Worm (Caenorhabditis elegans) whole organism, L1 larva: ENCODE measurements around the gene R166.2.
"Not testable (repeated sequence)": the region's sequence is repeated elsewhere in the genome, so short reads cannot be mapped to it uniquely, and the experiment has no call there.

Experiments used
- C16A3.4 ChIP-seq: fragments of 150-350 bp; optimal IDR thresholded peaks from 2 replicates; lab custom pipeline; 2014; ENCODE audit warnings: missing biosample characterization, missing genetic modification characterization
- C34B4.2 ChIP-seq: sonication (generic microtip); optimal IDR thresholded peaks from 2 replicates; lab custom pipeline; 2017; ENCODE audit warnings: mild to moderate bottlenecking, missing genetic modification characterization, missing compliant biosample characterization
- alr-1 ChIP-seq: fragments of 200-800 bp; sonication (Bioruptor generic); optimal IDR thresholded peaks from 2 replicates; lab custom pipeline; 2018; ENCODE audit warnings: borderline replicate concordance, mild to moderate bottlenecking, missing genetic modification characterization, missing compliant biosample characterization
- aly-2 ChIP-seq: fragments of 150-350 bp; optimal IDR thresholded peaks from 2 replicates; lab custom pipeline; 2014; ENCODE audit warnings: missing biosample characterization, missing genetic modification characterization
- blmp-1 ChIP-seq: fragments of 150-350 bp; optimal IDR thresholded peaks from 2 replicates; lab custom pipeline; 2014; ENCODE audit warnings: missing biosample characterization, missing genetic modification characterization
- ceh-90 ChIP-seq: sonication (generic microtip); optimal IDR thresholded peaks from 2 replicates; lab custom pipeline; 2016; ENCODE audit warnings: missing genetic modification characterization, missing compliant biosample characterization
- dpl-1 ChIP-seq, 3 experiments: fragments of 150-350 bp in 2 of 3; sonication (generic microtip) in 1 of 3; optimal IDR thresholded peaks; 2 replicates each; lab custom pipeline; 2014 to 2017; ENCODE audit warnings: missing biosample characterization in 3 of 3, missing genetic modification characterization in 3 of 3, missing genetic modification reagents in 3 of 3
- elt-3 ChIP-seq, 6 experiments: fragments of 150-350 bp in 1 of 6; sonication (generic microtip); optimal IDR thresholded peaks; 2 replicates each; lab custom pipeline; 2017 to 2018; ENCODE audit warnings: missing biosample characterization in 6 of 6, missing genetic modification characterization in 6 of 6, inconsistent platforms in 1 of 6
- ets-5 ChIP-seq: fragments of 200-800 bp; sonication (Bioruptor generic); IDR thresholded peaks from 2 replicates; pipeline ENCODE4 v1.3.6; 2022; ENCODE audit warnings: missing genetic modification characterization, missing compliant biosample characterization
- grh-1 ChIP-seq: fragments of 200-800 bp; sonication (Bioruptor generic); IDR thresholded peaks from 2 replicates; pipeline ENCODE4 v1.3.6; 2022; ENCODE audit warnings: missing genetic modification reagents, missing genetic modification characterization, missing compliant biosample characterization
- hlh-4 ChIP-seq: sonication (generic microtip); optimal IDR thresholded peaks from 2 replicates; lab custom pipeline; 2016; ENCODE audit warnings: mild to moderate bottlenecking, missing genetic modification characterization, missing compliant biosample characterization
- isw-1 ChIP-seq: fragments of 200-800 bp; sonication (Bioruptor generic); IDR thresholded peaks from 2 replicates; pipeline ENCODE4 v1.3.6; 2022; ENCODE audit warnings: missing genetic modification characterization, missing compliant biosample characterization
- lin-13 ChIP-seq: fragments of 150-350 bp; optimal IDR thresholded peaks from 2 replicates; lab custom pipeline; 2014; ENCODE audit warnings: missing biosample characterization, missing genetic modification reagents, missing genetic modification characterization
- lin-15B ChIP-seq: fragments of 150-350 bp; sonication (generic microtip); optimal IDR thresholded peaks from 3 replicates; lab custom pipeline; 2014; ENCODE audit warnings: missing biosample characterization, missing genetic modification characterization
- lsy-2 ChIP-seq, 2 experiments: fragments of 150-350 bp; optimal IDR thresholded peaks; 2 replicates each; lab custom pipeline; 2014; ENCODE audit warnings: missing biosample characterization in 2 of 2, missing genetic modification characterization in 2 of 2
- mep-1 ChIP-seq: fragments of 150-350 bp; optimal IDR thresholded peaks from 2 replicates; lab custom pipeline; 2014; ENCODE audit warnings: missing biosample characterization, missing genetic modification characterization
- nhr-12 ChIP-seq: sonication (generic microtip); optimal IDR thresholded peaks from 2 replicates; lab custom pipeline; 2017; ENCODE audit warnings: missing biosample characterization, missing genetic modification characterization
- nhr-20 ChIP-seq: sonication (generic microtip); optimal IDR thresholded peaks from 2 replicates; lab custom pipeline; 2016; ENCODE audit warnings: mild to moderate bottlenecking, missing genetic modification characterization, missing compliant biosample characterization
- nhr-237 ChIP-seq: fragments of 150-350 bp; optimal IDR thresholded peaks from 2 replicates; lab custom pipeline; 2014; ENCODE audit warnings: missing biosample characterization, missing genetic modification characterization
- nhr-47 ChIP-seq: sonication (generic microtip); optimal IDR thresholded peaks from 2 replicates; lab custom pipeline; 2016; ENCODE audit warnings: mild to moderate bottlenecking, missing genetic modification characterization, moderate library complexity, missing compliant biosample characterization
- nhr-71 ChIP-seq: sonication (generic microtip); optimal IDR thresholded peaks from 2 replicates; lab custom pipeline; 2016; ENCODE audit warnings: mild to moderate bottlenecking, missing genetic modification characterization, moderate library complexity, missing compliant biosample characterization
- nhr-77 ChIP-seq: fragments of 150-350 bp; optimal IDR thresholded peaks from 2 replicates; lab custom pipeline; 2014; ENCODE audit warnings: missing biosample characterization, missing genetic modification characterization
- pax-3 ChIP-seq: fragments of 200-800 bp; sonication (Bioruptor generic); optimal IDR thresholded peaks from 2 replicates; lab custom pipeline; 2018; ENCODE audit warnings: mild to moderate bottlenecking, missing genetic modification characterization, moderate library complexity, missing compliant biosample characterization
- pqm-1 ChIP-seq: sonication (generic microtip); optimal IDR thresholded peaks from 3 replicates; lab custom pipeline; 2017; ENCODE audit warnings: missing biosample characterization, missing genetic modification characterization
- snu-23 ChIP-seq: sonication (generic microtip); optimal IDR thresholded peaks from 2 replicates; lab custom pipeline; 2016; ENCODE audit warnings: missing genetic modification characterization, missing compliant biosample characterization
- sox-4 ChIP-seq: sonication (generic microtip); optimal IDR thresholded peaks from 2 replicates; lab custom pipeline; 2016; ENCODE audit warnings: missing genetic modification characterization, missing compliant biosample characterization
- swsn-7 ChIP-seq: sonication (generic microtip); optimal IDR thresholded peaks from 2 replicates; lab custom pipeline; 2016; ENCODE audit warnings: missing genetic modification characterization, missing compliant biosample characterization
- tlp-1 ChIP-seq: fragments of 150-350 bp; optimal IDR thresholded peaks from 2 replicates; lab custom pipeline; 2014; ENCODE audit warnings: missing biosample characterization, missing genetic modification characterization
- unc-62 ChIP-seq: fragments of 150-350 bp; optimal IDR thresholded peaks from 2 replicates; lab custom pipeline; 2014; ENCODE audit warnings: missing biosample characterization, missing genetic modification reagents, missing genetic modification characterization
- unc-98 ChIP-seq: fragments of 200-800 bp; sonication (Bioruptor generic); IDR thresholded peaks from 2 replicates; pipeline ENCODE4 v1.3.6; 2022; ENCODE audit warnings: missing genetic modification characterization, missing compliant biosample characterization
- xbp-1 ChIP-seq: sonication (generic microtip); optimal IDR thresholded peaks from 2 replicates; lab custom pipeline; 2016; ENCODE audit warnings: missing genetic modification characterization, missing compliant biosample characterization
- ztf-11 ChIP-seq, 2 experiments: sonication (generic microtip); optimal IDR thresholded peaks; 2 replicates each; lab custom pipeline; 2016 to 2017; ENCODE audit warnings: missing genetic modification characterization in 2 of 2, missing biosample characterization in 1 of 2, missing compliant biosample characterization in 1 of 2

R166.2 gene

DNA sequence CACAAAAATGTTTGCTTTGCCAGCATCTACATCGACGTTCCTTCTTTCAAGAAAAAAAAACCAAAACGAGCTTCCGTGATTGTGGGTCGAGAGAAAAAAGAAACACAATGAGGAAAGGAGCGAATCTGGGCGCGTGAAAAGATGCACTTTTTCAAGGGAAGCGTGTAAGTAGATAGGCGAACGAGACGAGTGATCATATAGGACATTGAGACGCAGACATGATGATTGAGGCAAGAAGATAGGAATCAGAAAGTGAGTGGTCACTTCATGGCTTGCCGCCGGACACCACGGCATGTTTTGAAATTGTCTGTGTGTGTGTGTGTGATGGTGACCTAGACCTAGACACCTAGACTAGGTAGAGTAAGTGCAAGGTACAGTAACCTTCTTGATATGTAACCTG is 35.9 kb downstream of the R166.2 start (continued):
- TF ChIP-seq lsy-2 (tag; optimal IDR thresholded peaks at IDR 0.05; lab: Kevin White, UChicago) (peak; percentile 18 to 41), tlp-1 (tag; lab: Kevin White, UChicago) (no peak), dpl-1 (GFP tag; optimal IDR thresholded peaks at IDR 0.05; lab: Kevin White, UChicago) (no peak), nhr-71 (tag; lab: Kevin White, UChicago) (peak; percentile 58), nhr-77 (tag; lab: Kevin White, UChicago) (peak; percentile 11), nhr-20 (tag; lab: Kevin White, UChicago) (peak; percentile 61), nhr-47 (tag; lab: Kevin White, UChicago) (no peak), unc-98 (GFP tag; lab: Robert Waterston, UW) (no peak), nhr-237 (tag; lab: Kevin White, UChicago) (no peak), aly-2 (tag; lab: Kevin White, UChicago) (no peak), snu-23 (GFP tag; lab: Kevin White, UChicago) (peak; percentile 59), C16A3.4 (no peak), ets-5 (no peak), blmp-1 (tag; lab: Kevin White, UChicago) (peak; percentile 94), sox-4 (tag; lab: Kevin White, UChicago) (no peak), swsn-7 (tag; lab: Kevin White, UChicago) (peak; percentile 22), pqm-1 (tag; lab: Kevin White, UChicago) (no peak), lin-13 (no peak), grh-1 (no peak)

DNA sequence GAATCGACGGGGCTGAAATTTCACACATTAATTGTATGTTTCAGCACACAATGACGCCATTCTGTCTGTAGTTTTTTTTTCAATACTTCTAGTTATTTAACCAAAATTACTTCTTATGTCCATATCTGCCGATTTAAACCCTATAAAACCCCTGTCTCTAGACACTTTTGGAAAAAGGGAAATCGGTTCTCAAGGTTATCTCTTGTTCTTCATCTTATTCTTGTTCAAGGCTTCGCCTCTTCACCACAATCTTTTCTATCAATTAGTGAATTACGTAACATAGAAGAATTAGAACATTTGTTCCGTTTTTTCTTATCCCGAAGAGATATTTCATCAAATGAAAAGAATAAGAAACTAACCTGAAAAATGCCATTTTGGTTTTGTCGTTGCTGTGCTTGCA is 36.8 kb downstream of the R166.2 start:
- TF ChIP-seq mep-1 (tag; lab: Kevin White, UChicago) = no peak
- TF ChIP-seq pax-3 (tag; lab: Kevin White, UChicago) = no peak
- TF ChIP-seq elt-3 (tag; optimal IDR thresholded peaks at IDR 0.05; lab: Kevin White, UChicago) = no peak
- peak; percentile 85 for TF ChIP-seq blmp-1 (tag; lab: Kevin White, UChicago)
- no peak for TF ChIP-seq lsy-2 (tag; optimal IDR thresholded peaks at IDR 0.05; lab: Kevin White, UChicago)
- TF ChIP-seq nhr-237 (tag; lab: Kevin White, UChicago) = no peak
- no peak for TF ChIP-seq nhr-12

DNA sequence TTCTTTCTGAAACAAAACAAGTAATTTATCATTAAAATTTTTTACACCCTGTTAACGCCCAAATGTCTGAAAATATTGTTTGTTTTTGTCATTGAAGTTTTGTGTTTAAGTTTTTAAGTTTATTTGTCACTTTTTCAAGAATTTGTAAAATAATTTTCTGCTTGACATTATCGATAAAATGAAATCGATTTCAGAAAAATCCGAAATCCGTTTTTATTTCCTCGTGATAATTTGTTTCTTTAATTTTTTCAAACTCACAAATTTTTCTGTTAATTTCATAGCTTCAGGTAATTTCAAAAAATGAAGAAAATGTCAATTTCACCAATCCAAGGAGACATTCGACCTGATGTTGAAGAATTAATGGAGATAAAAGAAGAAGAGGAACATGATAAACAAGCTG is 41.6 kb downstream of the R166.2 start, which contains the start of gene ZK666.12:
Gene ZK666.12, plus strand, starts transcription at position 301 of the 400 bp plus-strand sequence.
- TF ChIP-seq sox-4 (tag; lab: Kevin White, UChicago) = no peak

DNA sequence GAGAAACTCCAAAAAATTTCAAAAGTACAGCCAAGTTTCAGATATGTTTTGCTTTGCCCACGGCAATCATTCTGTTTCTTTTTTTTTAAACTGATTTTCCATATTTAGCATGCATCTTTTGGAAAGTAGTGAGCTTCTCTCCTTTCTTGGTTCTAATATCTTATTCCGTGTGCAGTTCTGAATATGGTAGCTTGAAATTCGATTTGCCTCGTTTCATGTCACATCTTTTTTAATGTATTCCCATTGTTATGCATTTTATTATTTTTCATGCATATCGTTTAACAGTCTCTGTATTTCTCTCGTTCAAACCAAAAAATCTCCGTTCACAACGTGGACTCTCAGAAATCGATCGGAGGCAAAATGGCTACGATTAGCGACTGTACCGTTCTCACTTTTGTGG is 43.0 kb downstream of the R166.2 start, which contains the start of gene ZK666.14:
Gene ZK666.14, plus strand, starts transcription at position 301 of the 400 bp plus-strand sequence.
- TF ChIP-seq lin-15B (tag; lab: Kevin White, UChicago) (no peak), C34B4.2 (tag; lab: Kevin White, UChicago) (no peak), unc-62 (GFP tag; lab: Kevin White, UChicago) (no peak), swsn-7 (tag; lab: Kevin White, UChicago) (no peak), ztf-11 (tag; optimal IDR thresholded peaks at IDR 0.05; lab: Kevin White, UChicago) (no peak), tlp-1 (tag; lab: Kevin White, UChicago) (no peak), hlh-4 (tag; lab: Kevin White, UChicago) (no peak), pqm-1 (tag; lab: Kevin White, UChicago) (no peak), dpl-1 (GFP tag; optimal IDR thresholded peaks at IDR 0.05; lab: Kevin White, UChicago) (no peak), elt-3 (tag; optimal IDR thresholded peaks at IDR 0.05; lab: Kevin White, UChicago) (no peak), alr-1 (tag; lab: Kevin White, UChicago) (no peak)
- TF ChIP-seq, all 84 proteins: peak for 0

DNA sequence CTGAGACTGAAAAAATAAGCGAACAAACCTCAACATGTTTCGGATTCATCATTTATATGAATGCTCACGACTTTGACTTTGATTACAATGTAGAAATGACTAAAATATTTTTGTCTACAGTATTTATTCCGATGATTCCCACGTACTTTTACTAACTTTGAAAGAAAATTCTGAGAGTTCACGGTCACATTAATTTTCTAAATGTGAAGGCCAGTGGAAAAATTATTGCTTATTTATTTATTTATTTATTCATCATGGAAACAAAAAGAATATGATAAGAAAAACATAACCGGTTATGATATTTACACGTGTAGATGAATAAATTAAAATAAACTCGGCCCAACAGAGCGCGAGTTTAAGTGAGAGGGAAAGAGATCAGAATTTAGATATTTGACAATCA is 44.4 kb downstream of the R166.2 start, which contains the start of gene ZK666.8:
Gene ZK666.8, minus strand, starts transcription at position 101 of the 400 bp plus-strand sequence.
- not testable (repeated sequence) for TF ChIP-seq ceh-90 (tag; lab: Kevin White, UChicago); isw-1 (GFP tag; lab: Robert Waterston, UW); xbp-1
